Fruit fly (Drosophila melanogaster) whole organism, embryonic: Measurements from ENCODE around the gene Spps.

Experiments used
- BEAF-32 ChIP-seq: fragments of 200-800 bp; sonication (Bioruptor generic); optimal IDR thresholded peaks from 3 replicates; lab custom pipeline; 2017; ENCODE audit warnings: missing biosample characterization, missing genetic modification characterization, mild to moderate bottlenecking, moderate library complexity, missing genetic modification reagents
- CG15011 ChIP-seq: fragments of 200-800 bp; sonication (Bioruptor generic); optimal IDR thresholded peaks from 3 replicates; lab custom pipeline; 2018; ENCODE audit warnings: missing biosample characterization, mild to moderate bottlenecking, missing genetic modification characterization
- CG15479 ChIP-seq: fragments of 200-800 bp; sonication (Bioruptor generic); optimal IDR thresholded peaks from 3 replicates; lab custom pipeline; 2019; ENCODE audit warnings: missing biosample characterization, mild to moderate bottlenecking, missing genetic modification characterization, moderate library complexity
- CG17912 ChIP-seq: fragments of 200-800 bp; sonication (Bioruptor generic); optimal IDR thresholded peaks from 2 replicates; lab custom pipeline; 2018; ENCODE audit warnings: missing biosample characterization, mild to moderate bottlenecking, missing genetic modification characterization
- CG2116 ChIP-seq: fragments of 200-800 bp; sonication (Bioruptor generic); optimal IDR thresholded peaks from 3 replicates; lab custom pipeline; 2018; ENCODE audit warnings: missing biosample characterization, mild to moderate bottlenecking, missing genetic modification characterization
- CG2120 ChIP-seq: fragments of 200-800 bp; sonication (Bioruptor generic); optimal IDR thresholded peaks from 3 replicates; lab custom pipeline; 2016; ENCODE audit warnings: missing biosample characterization, missing genetic modification characterization
- CG2889 ChIP-seq: fragments of 200-800 bp; sonication (Bioruptor generic); IDR thresholded peaks from 3 replicates; pipeline ENCODE4 v1.3.6; 2022; ENCODE audit warnings: missing biosample characterization, missing genetic modification characterization
- CG32767 ChIP-seq: fragments of 200-800 bp; sonication (Bioruptor generic); IDR thresholded peaks from 2 replicates; pipeline ENCODE4 v1.3.6; 2022; ENCODE audit warnings: missing biosample characterization, missing genetic modification characterization
- CG4854 ChIP-seq: fragments of 200-800 bp; sonication (Bioruptor generic); optimal IDR thresholded peaks from 2 replicates; lab custom pipeline; 2016; ENCODE audit warnings: missing biosample characterization, missing genetic modification characterization, inconsistent platforms
- CG6791 ChIP-seq: fragments of 200-800 bp; sonication (Bioruptor generic); IDR thresholded peaks from 3 replicates; pipeline ENCODE4 v1.3.6; 2022; ENCODE audit warnings: missing biosample characterization, missing genetic modification characterization; ENCODE audit not compliant: partially characterized antibody
- CG6854 ChIP-seq: fragments of 200-800 bp; sonication (Bioruptor generic); optimal IDR thresholded peaks from 3 replicates; lab custom pipeline; 2017; ENCODE audit warnings: missing biosample characterization, mild to moderate bottlenecking, missing genetic modification characterization
- CG7357 ChIP-seq: fragments of 200-800 bp; sonication (Bioruptor generic); IDR thresholded peaks from 3 replicates; pipeline ENCODE4 v1.3.6; 2022; ENCODE audit warnings: missing biosample characterization, missing genetic modification characterization
- CG7928 ChIP-seq: fragments of 200-800 bp; sonication (Bioruptor generic); optimal IDR thresholded peaks from 2 replicates; lab custom pipeline; 2017; ENCODE audit warnings: missing biosample characterization, mild to moderate bottlenecking, missing genetic modification characterization
- CG9609 ChIP-seq: fragments of 200-800 bp; sonication (Bioruptor generic); optimal IDR thresholded peaks from 3 replicates; lab custom pipeline; 2016; ENCODE audit warnings: missing biosample characterization, missing genetic modification characterization
- CG9727 ChIP-seq: fragments of 200-800 bp; sonication (Bioruptor generic); optimal IDR thresholded peaks from 3 replicates; lab custom pipeline; 2017; ENCODE audit warnings: missing biosample characterization, mild to moderate bottlenecking, missing genetic modification characterization
- CG9932 ChIP-seq: fragments of 200-800 bp; sonication (Bioruptor generic); IDR thresholded peaks from 2 replicates; pipeline ENCODE4 v1.3.6; 2022; ENCODE audit warnings: missing biosample characterization, missing genetic modification characterization
- D ChIP-seq, 2 experiments: fragments of 200-800 bp in 1 of 2; fragments of >200 bp in 1 of 2; sonication (Bioruptor generic) in 1 of 2; optimal IDR thresholded peaks; 2 replicates in 1 of 2; 3 replicates in 1 of 2; lab custom pipeline; 2017; ENCODE audit warnings: mild to moderate bottlenecking in 1 of 2, missing biosample characterization in 1 of 2, missing genetic modification characterization in 1 of 2, missing genetic modification reagents in 1 of 2
- Hr51 ChIP-seq, 2 experiments: fragments of 200-800 bp; sonication (Bioruptor generic); optimal IDR thresholded peaks; 2 replicates in 1 of 2; 3 replicates in 1 of 2; lab custom pipeline; 2016 to 2018; ENCODE audit warnings: missing biosample characterization in 2 of 2, missing genetic modification characterization in 2 of 2, mild to moderate bottlenecking in 1 of 2, moderate library complexity in 1 of 2
- Hr78 ChIP-seq, 2 experiments: fragments of 200-800 bp in 1 of 2; fragments of >200 bp in 1 of 2; sonication (Bioruptor generic) in 1 of 2; optimal IDR thresholded peaks; 2 replicates each; lab custom pipeline; 2017 to 2019; ENCODE audit warnings: missing biosample characterization in 2 of 2, missing genetic modification characterization in 2 of 2, mild to moderate bottlenecking in 1 of 2, moderate library complexity in 1 of 2
- Jarid2 ChIP-seq: fragments of 200-800 bp; sonication (Bioruptor generic); optimal IDR thresholded peaks from 3 replicates; lab custom pipeline; 2017; ENCODE audit warnings: mild to moderate bottlenecking, missing biosample characterization, missing genetic modification reagents, missing genetic modification characterization
- MTF-1 ChIP-seq: fragments of 200-800 bp; sonication (Bioruptor generic); optimal IDR thresholded peaks from 2 replicates; lab custom pipeline; 2018; ENCODE audit warnings: missing biosample characterization, mild to moderate bottlenecking, missing genetic modification characterization, borderline replicate concordance
- Pdp1 ChIP-seq, 2 experiments: fragments of 200-800 bp; sonication (Bioruptor generic); optimal IDR thresholded peaks; 3 replicates each; lab custom pipeline; 2016; ENCODE audit warnings: missing biosample characterization in 2 of 2, missing genetic modification characterization in 2 of 2, mild to moderate bottlenecking in 1 of 2, moderate library complexity in 1 of 2
- Sry-δ ChIP-seq: fragments of 200-800 bp; sonication (Bioruptor generic); optimal IDR thresholded peaks from 2 replicates; lab custom pipeline; 2016; ENCODE audit warnings: missing biosample characterization, missing genetic modification characterization
- Ssrp ChIP-seq: fragments of 200-800 bp; sonication (Bioruptor generic); optimal IDR thresholded peaks from 2 replicates; lab custom pipeline; 2018; ENCODE audit warnings: missing biosample characterization, mild to moderate bottlenecking, missing genetic modification characterization, moderate library complexity
- ab ChIP-seq: fragments of 200-800 bp; sonication (Bioruptor generic); optimal IDR thresholded peaks from 2 replicates; lab custom pipeline; 2016; ENCODE audit warnings: missing biosample characterization, missing genetic modification characterization
- amos ChIP-seq: fragments of 200-800 bp; sonication (Bioruptor generic); IDR thresholded peaks from 2 replicates; pipeline ENCODE4 v1.3.6; 2022; ENCODE audit warnings: missing biosample characterization, missing genetic modification characterization; ENCODE audit not compliant: partially characterized antibody
- bbx ChIP-seq: fragments of 200-800 bp; sonication (Bioruptor generic); IDR thresholded peaks from 2 replicates; pipeline ENCODE4 v1.3.6; 2022; ENCODE audit warnings: missing biosample characterization, missing genetic modification characterization; ENCODE audit not compliant: partially characterized antibody
- bsh ChIP-seq, 2 experiments: fragments of 200-800 bp; sonication (Bioruptor generic); optimal IDR thresholded peaks; 2 replicates each; lab custom pipeline; 2017 to 2018; ENCODE audit warnings: mild to moderate bottlenecking in 2 of 2, missing biosample characterization in 2 of 2, missing genetic modification characterization in 2 of 2, moderate library complexity in 1 of 2
- cad ChIP-seq: fragments of >200 bp; optimal IDR thresholded peaks from 2 replicates; lab custom pipeline; 2017; ENCODE audit warnings: missing biosample characterization, missing genetic modification characterization
- chm ChIP-seq: fragments of 200-800 bp; sonication (Bioruptor generic); IDR thresholded peaks from 2 replicates; pipeline ENCODE4 v1.3.6; 2022; ENCODE audit warnings: missing biosample characterization, missing genetic modification characterization
- corto ChIP-seq: fragments of 200-800 bp; sonication (Bioruptor generic); optimal IDR thresholded peaks from 2 replicates; lab custom pipeline; 2016; ENCODE audit warnings: missing biosample characterization, mild to moderate bottlenecking, missing genetic modification characterization, moderate library complexity
- dmrt11E ChIP-seq: fragments of 200-800 bp; sonication (Bioruptor generic); optimal IDR thresholded peaks from 3 replicates; lab custom pipeline; 2018; ENCODE audit warnings: missing biosample characterization, mild to moderate bottlenecking, missing genetic modification characterization, moderate library complexity
- en ChIP-seq: fragments of 200-800 bp; sonication (Bioruptor generic); optimal IDR thresholded peaks from 2 replicates; lab custom pipeline; 2016; ENCODE audit warnings: missing biosample characterization, missing genetic modification characterization
- hb ChIP-seq: fragments of 200-800 bp; sonication (Bioruptor generic); IDR thresholded peaks from 3 replicates; pipeline ENCODE4 v1.3.6; 2022; ENCODE audit warnings: missing biosample characterization, missing genetic modification characterization; ENCODE audit not compliant: partially characterized antibody
- her ChIP-seq: fragments of 200-800 bp; sonication (Bioruptor generic); optimal IDR thresholded peaks from 2 replicates; lab custom pipeline; 2016; ENCODE audit warnings: missing biosample characterization, missing genetic modification characterization
- jing ChIP-seq: fragments of 200-800 bp; sonication (Bioruptor generic); optimal IDR thresholded peaks from 2 replicates; lab custom pipeline; 2018; ENCODE audit warnings: missing biosample characterization, mild to moderate bottlenecking, missing genetic modification characterization
- kah ChIP-seq: fragments of 200-800 bp; sonication (Bioruptor generic); optimal IDR thresholded peaks from 2 replicates; lab custom pipeline; 2018; ENCODE audit warnings: missing biosample characterization, mild to moderate bottlenecking, missing genetic modification characterization
- odd ChIP-seq: fragments of 200-800 bp; sonication (Bioruptor generic); optimal IDR thresholded peaks from 2 replicates; lab custom pipeline; 2017; ENCODE audit warnings: missing biosample characterization, mild to moderate bottlenecking, missing genetic modification characterization
- psq ChIP-seq: fragments of 200-800 bp; sonication (Bioruptor generic); optimal IDR thresholded peaks from 2 replicates; lab custom pipeline; 2017; ENCODE audit warnings: missing biosample characterization, missing genetic modification characterization
- sna ChIP-seq: fragments of 200-800 bp; sonication (Bioruptor generic); IDR thresholded peaks from 2 replicates; pipeline ENCODE4 v1.3.6; 2022; ENCODE audit warnings: missing biosample characterization, missing genetic modification characterization; ENCODE audit not compliant: partially characterized antibody
- sob ChIP-seq: fragments of 200-800 bp; sonication (Bioruptor generic); IDR thresholded peaks from 2 replicates; pipeline ENCODE4 v1.3.6; 2022; ENCODE audit warnings: missing biosample characterization, missing genetic modification characterization
- sqz ChIP-seq: fragments of 200-800 bp; sonication (Bioruptor generic); optimal IDR thresholded peaks from 3 replicates; lab custom pipeline; 2018; ENCODE audit warnings: missing biosample characterization, mild to moderate bottlenecking, missing genetic modification characterization
- stc ChIP-seq: fragments of 200-800 bp; sonication (Bioruptor generic); IDR thresholded peaks from 2 replicates; pipeline ENCODE4 v1.3.6; 2022; ENCODE audit warnings: missing biosample characterization, missing genetic modification characterization
- sug ChIP-seq: fragments of 200-800 bp; optimal IDR thresholded peaks from 2 replicates; lab custom pipeline; 2019; ENCODE audit warnings: missing biosample characterization, mild to moderate bottlenecking, missing genetic modification characterization, moderate library complexity
- tap ChIP-seq: fragments of 200-800 bp; optimal IDR thresholded peaks from 3 replicates; lab custom pipeline; 2019; ENCODE audit warnings: missing biosample characterization, mild to moderate bottlenecking, missing genetic modification characterization, moderate library complexity
- ttk ChIP-seq: fragments of 200-800 bp; sonication (Bioruptor generic); IDR thresholded peaks from 2 replicates; pipeline ENCODE4 v2.1.2; 2022; ENCODE audit warnings: missing biosample characterization, missing genetic modification characterization
- wek ChIP-seq: fragments of 200-800 bp; sonication (Bioruptor generic); optimal IDR thresholded peaks from 3 replicates; lab custom pipeline; 2018; ENCODE audit warnings: missing biosample characterization, mild to moderate bottlenecking, missing genetic modification characterization, moderate library complexity

Gene Spps

DNA sequence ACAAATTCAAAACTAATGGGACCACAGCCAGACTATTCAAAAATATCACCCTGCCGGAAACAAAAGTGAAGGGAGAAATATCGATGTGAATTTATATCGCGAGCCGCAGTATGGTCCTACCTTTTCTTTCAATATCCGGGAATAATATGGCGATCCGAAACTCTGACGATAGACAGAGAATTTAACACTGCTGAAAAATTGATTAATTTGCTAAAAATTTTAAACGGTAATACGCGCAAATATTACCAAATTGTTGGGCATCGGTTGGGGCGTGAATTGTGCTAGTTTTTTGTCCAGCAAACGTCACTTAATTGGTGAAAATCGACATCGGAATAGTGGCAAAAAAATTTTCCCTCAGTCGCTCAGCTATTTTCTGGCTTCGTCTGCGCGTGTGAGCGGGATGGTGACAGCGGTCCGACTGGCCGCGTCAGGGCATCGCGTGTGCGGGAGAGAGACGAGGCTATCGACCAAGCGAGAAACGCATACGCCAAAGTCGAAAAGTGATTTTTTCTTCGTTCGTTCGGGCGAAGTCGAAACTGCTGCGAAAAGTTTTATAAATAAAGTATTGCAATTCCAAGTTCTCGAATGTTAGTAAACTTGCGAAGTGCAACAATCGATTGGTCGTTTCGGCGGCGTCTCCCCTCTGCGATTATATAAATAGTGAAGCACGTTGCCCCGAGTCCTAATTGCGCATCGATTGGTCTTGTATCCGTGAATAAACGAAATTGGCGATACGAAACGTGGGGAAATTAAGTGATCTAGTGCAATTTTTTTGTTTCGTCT lies 3.9 kb upstream of the Spps start, which contains the start of gene mask (continued):
- TF ChIP-seq bsh (GFP tag; optimal IDR thresholded peaks at IDR 0.05; lab: Kevin White, UChicago) (peak; percentile 21 to 54), sna (GFP tag; lab: Robert Waterston, UW) (no peak), Jarid2 (GFP tag; lab: Kevin White, UChicago) (peak; percentile 51), MTF-1 (peak; percentile 87), CG32767 (GFP tag; lab: Robert Waterston, UW) (no peak), Pdp1 (GFP tag; optimal IDR thresholded peaks at IDR 0.05; lab: Kevin White, UChicago) (peak; percentile 65 to 83), CG4854 (GFP tag; lab: Kevin White, UChicago) (peak; percentile 67), ttk (peak; percentile 66; the same call in 1 of the 2 replicates), Ssrp (tag; lab: Kevin White, UChicago) (peak; percentile 34), dmrt11E (peak; percentile 59), sug (tag; lab: Kevin White, UChicago) (peak; percentile 82), bbx (GFP tag; lab: Robert Waterston, UW) (peak; percentile 18), D (optimal IDR thresholded peaks at IDR 0.05; lab: Kevin White, UChicago) (no peak), D (GFP tag; optimal IDR thresholded peaks at IDR 0.05; lab: Kevin White, UChicago) (peak; percentile 63), chm (GFP tag; lab: Robert Waterston, UW) (peak; percentile 92), CG2120 (peak; percentile 46), ab (no peak), sob (GFP tag; lab: Robert Waterston, UW) (peak; percentile 86), BEAF-32 (GFP tag; lab: Kevin White, UChicago) (peak; percentile 83), stc (peak; percentile 69; the same call in 1 of the 2 replicates), CG9727 (peak; percentile 92), CG6791 (GFP tag; lab: Robert Waterston, UW) (peak; percentile 50), CG2889 (GFP tag; lab: Robert Waterston, UW) (peak; percentile 50; the same call in 2 of the 3 replicates), sqz (GFP tag; lab: Kevin White, UChicago) (peak; percentile 78), CG15479 (GFP tag; lab: Kevin White, UChicago) (peak; percentile 4), CG15011 (peak; percentile 70), tap (tag; lab: Kevin White, UChicago) (no peak), kah (peak; percentile 67), cad (GFP tag; lab: Kevin White, UChicago) (no peak), CG9932 (peak; percentile 65), wek (GFP tag; lab: Kevin White, UChicago) (peak; percentile 70), her (GFP tag; lab: Kevin White, UChicago) (peak; percentile 70), CG6854 (GFP tag; lab: Kevin White, UChicago) (peak; percentile 74), CG7928 (GFP tag; lab: Kevin White, UChicago) (peak; percentile 12), Hr78 (GFP tag; optimal IDR thresholded peaks at IDR 0.05; lab: Kevin White, UChicago) (no peak), CG17912 (GFP tag; lab: Kevin White, UChicago) (peak; percentile 95), amos (GFP tag; lab: Robert Waterston, UW) (peak; percentile 55), psq (GFP tag; lab: Kevin White, UChicago) (no peak), CG2116 (GFP tag; lab: Kevin White, UChicago) (peak; percentile 78), jing (GFP tag; lab: Kevin White, UChicago) (no peak), Sry-δ (GFP tag; lab: Kevin White, UChicago) (peak; percentile 90), corto (GFP tag; lab: Kevin White, UChicago) (no peak), Hr51 (GFP tag; optimal IDR thresholded peaks at IDR 0.05; lab: Kevin White, UChicago) (peak; percentile 43 to 79), odd (peak; percentile 73), en (GFP tag; lab: Kevin White, UChicago) (peak; percentile 63), hb (GFP tag; lab: Robert Waterston, UW) (no peak), CG7357 (GFP tag; lab: Robert Waterston, UW) (no peak), CG9609 (peak; percentile 74)
